Worm (Caenorhabditis elegans) whole organism, L1 larva: Measurements from ENCODE around the gene C14A4.6.

Experiments used
- C04F5.9 ChIP-seq: sonication (generic microtip); optimal IDR thresholded peaks from 2 replicates; lab custom pipeline; 2016; ENCODE audit warnings: missing genetic modification characterization, missing compliant biosample characterization
- C16A3.4 ChIP-seq: fragments of 150-350 bp; optimal IDR thresholded peaks from 2 replicates; lab custom pipeline; 2014; ENCODE audit warnings: missing biosample characterization, missing genetic modification characterization
- F16B12.6 ChIP-seq: fragments of 150-350 bp; optimal IDR thresholded peaks from 2 replicates; lab custom pipeline; 2014; ENCODE audit warnings: missing biosample characterization, missing genetic modification characterization
- Y116A8C.19 ChIP-seq: sonication (generic microtip); optimal IDR thresholded peaks from 2 replicates; lab custom pipeline; 2016; ENCODE audit warnings: missing compliant biosample characterization, missing genetic modification characterization, borderline replicate concordance
- alr-1 ChIP-seq: fragments of 200-800 bp; sonication (Bioruptor generic); optimal IDR thresholded peaks from 2 replicates; lab custom pipeline; 2018; ENCODE audit warnings: borderline replicate concordance, mild to moderate bottlenecking, missing genetic modification characterization, missing compliant biosample characterization
- aly-2 ChIP-seq: fragments of 150-350 bp; optimal IDR thresholded peaks from 2 replicates; lab custom pipeline; 2014; ENCODE audit warnings: missing biosample characterization, missing genetic modification characterization
- blmp-1 ChIP-seq: fragments of 150-350 bp; optimal IDR thresholded peaks from 2 replicates; lab custom pipeline; 2014; ENCODE audit warnings: missing biosample characterization, missing genetic modification characterization
- ceh-63 ChIP-seq: fragments of 200-800 bp; sonication (Bioruptor generic); optimal IDR thresholded peaks from 2 replicates; lab custom pipeline; 2018; ENCODE audit warnings: mild to moderate bottlenecking, missing genetic modification characterization, missing compliant biosample characterization
- ceh-88 ChIP-seq: fragments of 200-800 bp; sonication (Bioruptor generic); IDR thresholded peaks from 2 replicates; pipeline ENCODE4 v1.3.6; 2022; ENCODE audit warnings: missing genetic modification characterization, missing compliant biosample characterization
- ceh-90 ChIP-seq: sonication (generic microtip); optimal IDR thresholded peaks from 2 replicates; lab custom pipeline; 2016; ENCODE audit warnings: missing genetic modification characterization, missing compliant biosample characterization
- efl-1 ChIP-seq, 4 experiments: fragments of 150-350 bp; optimal IDR thresholded peaks in 3 of 4; peaks in 1 of 4; 1 replicate in 1 of 4; 2 replicates in 3 of 4; lab custom pipeline; 2014; ENCODE audit warnings: missing biosample characterization in 2 of 4, missing genetic modification characterization in 2 of 4, missing genetic modification reagents in 2 of 4
- efl-3 ChIP-seq: fragments of 200-800 bp; sonication (Bioruptor generic); optimal IDR thresholded peaks from 2 replicates; lab custom pipeline; 2018; ENCODE audit warnings: mild to moderate bottlenecking, missing genetic modification characterization, missing compliant biosample characterization
- egl-27 ChIP-seq, 2 experiments: fragments of 150-350 bp in 1 of 2; sonication (generic microtip); optimal IDR thresholded peaks; 3 replicates each; lab custom pipeline; 2017 to 2018; ENCODE audit warnings: missing biosample characterization in 2 of 2, missing genetic modification characterization in 2 of 2, missing genetic modification reagents in 2 of 2
- ets-5 ChIP-seq: fragments of 200-800 bp; sonication (Bioruptor generic); IDR thresholded peaks from 2 replicates; pipeline ENCODE4 v1.3.6; 2022; ENCODE audit warnings: missing genetic modification characterization, missing compliant biosample characterization
- fkh-4 ChIP-seq: sonication (generic microtip); optimal IDR thresholded peaks from 2 replicates; lab custom pipeline; 2016; ENCODE audit warnings: missing compliant biosample characterization, missing genetic modification characterization, borderline replicate concordance
- grh-1 ChIP-seq: fragments of 200-800 bp; sonication (Bioruptor generic); IDR thresholded peaks from 2 replicates; pipeline ENCODE4 v1.3.6; 2022; ENCODE audit warnings: missing genetic modification reagents, missing genetic modification characterization, missing compliant biosample characterization
- hpl-2 ChIP-seq: fragments of 150-350 bp; optimal IDR thresholded peaks from 2 replicates; lab custom pipeline; 2014; ENCODE audit warnings: missing biosample characterization, missing genetic modification reagents, missing genetic modification characterization
- irx-1 ChIP-seq: sonication (generic microtip); optimal IDR thresholded peaks from 2 replicates; lab custom pipeline; 2016; ENCODE audit warnings: missing genetic modification characterization, missing compliant biosample characterization
- isw-1 ChIP-seq: fragments of 200-800 bp; sonication (Bioruptor generic); IDR thresholded peaks from 2 replicates; pipeline ENCODE4 v1.3.6; 2022; ENCODE audit warnings: missing genetic modification characterization, missing compliant biosample characterization
- jun-1 ChIP-seq: fragments of 150-350 bp; optimal IDR thresholded peaks from 2 replicates; lab custom pipeline; 2014; ENCODE audit warnings: missing biosample characterization, missing genetic modification reagents, missing genetic modification characterization
- lin-14 ChIP-seq: fragments of 200-800 bp; sonication (Bioruptor generic); optimal IDR thresholded peaks from 2 replicates; lab custom pipeline; 2018; ENCODE audit warnings: mild to moderate bottlenecking, missing genetic modification characterization, moderate library complexity, missing compliant biosample characterization
- lin-35 ChIP-seq, 2 experiments: fragments of 150-350 bp; optimal IDR thresholded peaks; 2 replicates each; lab custom pipeline; 2014; ENCODE audit warnings: missing biosample characterization in 2 of 2, missing genetic modification characterization in 2 of 2, missing genetic modification reagents in 2 of 2
- lsy-2 ChIP-seq, 2 experiments: fragments of 150-350 bp; optimal IDR thresholded peaks; 2 replicates each; lab custom pipeline; 2014; ENCODE audit warnings: missing biosample characterization in 2 of 2, missing genetic modification characterization in 2 of 2
- mab-9 ChIP-seq: fragments of 200-800 bp; sonication (Bioruptor generic); IDR thresholded peaks from 2 replicates; pipeline ENCODE4 v1.3.6; 2022; ENCODE audit warnings: missing genetic modification reagents, missing genetic modification characterization, missing compliant biosample characterization
- mdl-1 ChIP-seq, 2 experiments: fragments of 150-350 bp; optimal IDR thresholded peaks; 2 replicates each; lab custom pipeline; 2014 to 2017; ENCODE audit warnings: missing biosample characterization in 2 of 2, missing genetic modification characterization in 2 of 2, inconsistent platforms in 1 of 2
- nhr-12 ChIP-seq: sonication (generic microtip); optimal IDR thresholded peaks from 2 replicates; lab custom pipeline; 2017; ENCODE audit warnings: missing biosample characterization, missing genetic modification characterization
- nhr-19 ChIP-seq: fragments of 200-800 bp; sonication (Bioruptor generic); conservative IDR thresholded peaks from 2 replicates; pipeline ENCODE4 v1.3.6; 2022; ENCODE audit warnings: missing genetic modification characterization, missing compliant biosample characterization
- nhr-20 ChIP-seq: sonication (generic microtip); optimal IDR thresholded peaks from 2 replicates; lab custom pipeline; 2016; ENCODE audit warnings: mild to moderate bottlenecking, missing genetic modification characterization, missing compliant biosample characterization
- nhr-237 ChIP-seq: fragments of 150-350 bp; optimal IDR thresholded peaks from 2 replicates; lab custom pipeline; 2014; ENCODE audit warnings: missing biosample characterization, missing genetic modification characterization
- nhr-28 ChIP-seq: fragments of 150-350 bp; optimal IDR thresholded peaks from 2 replicates; lab custom pipeline; 2014; ENCODE audit warnings: missing biosample characterization, missing genetic modification characterization
- nhr-47 ChIP-seq: sonication (generic microtip); optimal IDR thresholded peaks from 2 replicates; lab custom pipeline; 2016; ENCODE audit warnings: mild to moderate bottlenecking, missing genetic modification characterization, moderate library complexity, missing compliant biosample characterization
- nhr-77 ChIP-seq: fragments of 150-350 bp; optimal IDR thresholded peaks from 2 replicates; lab custom pipeline; 2014; ENCODE audit warnings: missing biosample characterization, missing genetic modification characterization
- nhr-84 ChIP-seq: sonication (generic microtip); optimal IDR thresholded peaks from 2 replicates; lab custom pipeline; 2017; ENCODE audit warnings: missing biosample characterization, missing genetic modification characterization
- nhr-85 ChIP-seq: sonication (generic microtip); peaks from one replicate; lab custom pipeline; 2016; ENCODE audit warnings: missing genetic modification characterization, inconsistent platforms, missing compliant biosample characterization
- nhr-90 ChIP-seq: sonication (generic microtip); optimal IDR thresholded peaks from 2 replicates; lab custom pipeline; 2016; ENCODE audit warnings: mild to moderate bottlenecking, missing genetic modification characterization, missing compliant biosample characterization; ENCODE audit not compliant: poor library complexity
- pag-3 ChIP-seq: sonication (generic microtip); optimal IDR thresholded peaks from 2 replicates; lab custom pipeline; 2017; ENCODE audit warnings: missing genetic modification characterization, mild to moderate bottlenecking, missing compliant biosample characterization, antibody characterized with exemption, borderline replicate concordance; ENCODE audit not compliant: insufficient read depth
- skn-1 ChIP-seq: fragments of 150-350 bp; optimal IDR thresholded peaks from 2 replicates; lab custom pipeline; 2014; ENCODE audit warnings: missing biosample characterization, missing genetic modification characterization
- sox-4 ChIP-seq: sonication (generic microtip); optimal IDR thresholded peaks from 2 replicates; lab custom pipeline; 2016; ENCODE audit warnings: missing genetic modification characterization, missing compliant biosample characterization
- sptf-1 ChIP-seq: fragments of 150-350 bp; optimal IDR thresholded peaks from 2 replicates; lab custom pipeline; 2014; ENCODE audit warnings: missing biosample characterization, missing genetic modification characterization
- sup-37 ChIP-seq: fragments of 200-800 bp; sonication (Bioruptor generic); optimal IDR thresholded peaks from 2 replicates; lab custom pipeline; 2018; ENCODE audit warnings: mild to moderate bottlenecking, missing genetic modification characterization, missing compliant biosample characterization
- swsn-7 ChIP-seq: sonication (generic microtip); optimal IDR thresholded peaks from 2 replicates; lab custom pipeline; 2016; ENCODE audit warnings: missing genetic modification characterization, missing compliant biosample characterization
- unc-30 ChIP-seq: sonication (generic microtip); optimal IDR thresholded peaks from 2 replicates; lab custom pipeline; 2017; ENCODE audit warnings: missing biosample characterization, missing genetic modification characterization
- unc-86 ChIP-seq: sonication (generic microtip); optimal IDR thresholded peaks from 2 replicates; lab custom pipeline; 2016; ENCODE audit warnings: missing genetic modification characterization, missing compliant biosample characterization
- xbp-1 ChIP-seq: sonication (generic microtip); optimal IDR thresholded peaks from 2 replicates; lab custom pipeline; 2016; ENCODE audit warnings: missing genetic modification characterization, missing compliant biosample characterization
- zag-1 ChIP-seq: fragments of 150-350 bp; optimal IDR thresholded peaks from 2 replicates; lab custom pipeline; 2014; ENCODE audit warnings: missing biosample characterization, missing genetic modification characterization
- zip-4 ChIP-seq: fragments of 200-800 bp; sonication (Bioruptor generic); optimal IDR thresholded peaks from 2 replicates; lab custom pipeline; 2018; ENCODE audit warnings: mild to moderate bottlenecking, missing genetic modification characterization, moderate library complexity, missing compliant biosample characterization
- ztf-11 ChIP-seq, 2 experiments: sonication (generic microtip); optimal IDR thresholded peaks; 2 replicates each; lab custom pipeline; 2016 to 2017; ENCODE audit warnings: missing genetic modification characterization in 2 of 2, missing biosample characterization in 1 of 2, missing compliant biosample characterization in 1 of 2

The C14A4.6 gene

DNA sequence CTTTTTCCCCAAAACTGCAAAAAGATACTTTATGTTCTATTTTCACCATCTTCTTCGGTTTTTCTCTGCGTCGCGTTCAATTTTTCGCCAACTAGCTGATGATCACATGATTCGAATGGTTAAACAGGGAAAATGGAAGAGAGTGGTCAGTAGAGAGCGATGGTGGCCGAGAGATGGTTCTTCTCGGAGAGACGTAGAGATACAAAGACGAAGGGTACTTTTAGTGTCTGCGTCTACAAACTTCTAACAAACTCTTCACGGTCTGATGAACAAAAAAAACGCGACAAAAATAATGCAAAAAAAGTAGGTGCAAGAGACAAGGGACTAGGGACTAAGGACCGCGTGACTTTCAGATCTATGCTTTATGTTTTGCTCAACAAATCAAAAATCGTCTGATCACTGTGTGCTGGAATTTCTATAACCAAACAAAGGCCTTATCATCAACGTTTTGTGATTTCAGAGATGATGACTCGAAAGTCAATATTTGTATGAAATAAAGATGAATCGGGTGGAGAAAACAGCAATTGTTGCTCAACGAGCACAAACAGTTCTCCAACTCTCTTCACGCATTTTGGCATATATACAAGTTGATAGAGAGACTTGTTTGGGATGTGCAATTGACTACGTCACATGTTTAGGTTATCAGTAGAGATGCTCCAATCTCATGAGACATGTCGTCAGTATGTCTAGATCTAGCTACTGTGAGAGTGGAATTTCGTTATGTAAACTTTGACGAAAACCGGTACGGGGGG is 42.4 kb downstream of the C14A4.6 start (continued):
- no peak for TF ChIP-seq sptf-1
- TF ChIP-seq isw-1 = peak; percentile 80
- peak; percentile 75 to 94 for TF ChIP-seq egl-27 (tag; optimal IDR thresholded peaks at IDR 0.05; lab: Kevin White, UChicago)
- TF ChIP-seq aly-2 (tag; lab: Kevin White, UChicago) = peak; percentile 97
- peak; percentile 90 for TF ChIP-seq xbp-1 (tag; lab: Kevin White, UChicago)
- TF ChIP-seq ztf-11 (tag; optimal IDR thresholded peaks at IDR 0.05; lab: Kevin White, UChicago) = peak in 1 of 2 experiments; percentile 66
- TF ChIP-seq ceh-63 (GFP tag; lab: Kevin White, UChicago) = peak; percentile 21
- TF ChIP-seq nhr-85 = peak; percentile 100
- peak; percentile 92 to 96 for TF ChIP-seq lsy-2 (tag; optimal IDR thresholded peaks at IDR 0.05; lab: Kevin White, UChicago)
- peak; percentile 63 for TF ChIP-seq zip-4 (GFP tag; lab: Kevin White, UChicago)
- TF ChIP-seq nhr-12 (tag; lab: Kevin White, UChicago) = no peak
- peak; percentile 49 for TF ChIP-seq F16B12.6
- TF ChIP-seq mdl-1 (tag; optimal IDR thresholded peaks at IDR 0.05; lab: Kevin White, UChicago) = peak; percentile 32 to 96
- TF ChIP-seq unc-86 (tag; lab: Kevin White, UChicago) = peak; percentile 96
- peak; percentile 82 to 89 for TF ChIP-seq lin-35 (GFP tag; optimal IDR thresholded peaks at IDR 0.05; lab: Kevin White, UChicago)
- peak; percentile 96 for TF ChIP-seq skn-1 (tag; lab: Kevin White, UChicago)
- TF ChIP-seq ceh-88 (GFP tag; lab: Robert Waterston, UW) = peak; percentile 76
- peak; percentile 95 for TF ChIP-seq jun-1 (tag; lab: Kevin White, UChicago)
- TF ChIP-seq irx-1 (tag; lab: Kevin White, UChicago) = peak; percentile 91
- peak; percentile 93 for TF ChIP-seq grh-1
- TF ChIP-seq nhr-237 = peak; percentile 92
- TF ChIP-seq hpl-2 (GFP tag; lab: Kevin White, UChicago) = peak; percentile 93
- TF ChIP-seq alr-1 (tag; lab: Kevin White, UChicago) = no peak
- TF ChIP-seq Y116A8C.19 (tag; lab: Kevin White, UChicago) = no peak
- peak; percentile 11 for TF ChIP-seq ceh-90 (tag; lab: Kevin White, UChicago)
- TF ChIP-seq nhr-19 = peak; percentile 94
- TF ChIP-seq sup-37 = peak; percentile 55
- peak; percentile 33 for TF ChIP-seq efl-3 (GFP tag; lab: Kevin White, UChicago)
- TF ChIP-seq ets-5 (GFP tag; lab: Robert Waterston, UW) = no peak
- TF ChIP-seq swsn-7 (tag; lab: Kevin White, UChicago) = peak; percentile 96
- peak; percentile 95 for TF ChIP-seq nhr-90
- TF ChIP-seq efl-1 (optimal IDR thresholded peaks at IDR 0.05; lab: Kevin White, UChicago) = peak; percentile 87 to 91
- peak; percentile 60 to 97 for TF ChIP-seq efl-1 (GFP tag; optimal IDR thresholded peaks at IDR 0.05 in 1 of 2; lab: Kevin White, UChicago)

- TF ChIP-seq lsy-2 (tag; optimal IDR thresholded peaks at IDR 0.05; lab: Kevin White, UChicago) (peak; percentile 14 to 26), sup-37 (no peak), nhr-85 (peak; percentile 20), nhr-84 (tag; lab: Kevin White, UChicago) (no peak), efl-1 (optimal IDR thresholded peaks at IDR 0.05; lab: Kevin White, UChicago) (no peak), efl-1 (GFP tag; optimal IDR thresholded peaks at IDR 0.05 in 1 of 2; lab: Kevin White, UChicago) (peak in 1 of 2 experiments; percentile 16), lin-14 (GFP tag; lab: Kevin White, UChicago) (peak; percentile 1), Y116A8C.19 (tag; lab: Kevin White, UChicago) (no peak), hpl-2 (GFP tag; lab: Kevin White, UChicago) (no peak), pag-3 (tag; lab: Kevin White, UChicago) (no peak), isw-1 (no peak), nhr-77 (tag; lab: Kevin White, UChicago) (no peak), nhr-20 (peak; percentile 39), fkh-4 (tag; lab: Kevin White, UChicago) (no peak), C16A3.4 (tag; lab: Kevin White, UChicago) (no peak), blmp-1 (tag; lab: Kevin White, UChicago) (peak; percentile 28), sox-4 (tag; lab: Kevin White, UChicago) (no peak), nhr-28 (no peak), zag-1 (tag; lab: Kevin White, UChicago) (no peak), nhr-47 (tag; lab: Kevin White, UChicago) (peak; percentile 38), ztf-11 (tag; optimal IDR thresholded peaks at IDR 0.05; lab: Kevin White, UChicago) (no peak), C04F5.9 (tag; lab: Kevin White, UChicago) (no peak), unc-30 (tag; lab: Kevin White, UChicago) (no peak), skn-1 (tag; lab: Kevin White, UChicago) (peak; percentile 5), alr-1 (tag; lab: Kevin White, UChicago) (no peak), mab-9 (no peak)
These were observed 43.5 kb downstream of the C14A4.6 start for ce11 chrII:10550872-10551647.
